Worm (Caenorhabditis elegans) whole organism, L4/young adult: Measurements from ENCODE around the gene dhs-20.

ENCODE experiments used
- W03F9.2 ChIP-seq: fragments of 150-350 bp; optimal IDR thresholded peaks from 2 replicates; lab custom pipeline; 2014; ENCODE audit warnings: missing biosample characterization, missing genetic modification characterization
- dao-5 ChIP-seq: sonication (generic microtip); optimal IDR thresholded peaks from 2 replicates; lab custom pipeline; 2016; ENCODE audit warnings: missing genotype, missing genetic modification characterization, moderate library complexity, missing compliant biosample characterization
- him-1 ChIP-seq: sonication (generic microtip); optimal IDR thresholded peaks from 2 replicates; lab custom pipeline; 2016; ENCODE audit warnings: missing genotype, missing genetic modification reagents, missing genetic modification characterization, missing compliant biosample characterization

The dhs-20 gene

ce11 chrV:11629222-11630026 lies 25.1 kb upstream of the dhs-20 start, which contains the start of gene F35B12.10:
Gene F35B12.10 (minus strand): TSS chrV:11629272.
- TF ChIP-seq him-1 (tag; lab: Kevin White, UChicago) (no peak), W03F9.2 (no peak), dao-5 (tag; lab: Kevin White, UChicago) (no peak)

DNA sequence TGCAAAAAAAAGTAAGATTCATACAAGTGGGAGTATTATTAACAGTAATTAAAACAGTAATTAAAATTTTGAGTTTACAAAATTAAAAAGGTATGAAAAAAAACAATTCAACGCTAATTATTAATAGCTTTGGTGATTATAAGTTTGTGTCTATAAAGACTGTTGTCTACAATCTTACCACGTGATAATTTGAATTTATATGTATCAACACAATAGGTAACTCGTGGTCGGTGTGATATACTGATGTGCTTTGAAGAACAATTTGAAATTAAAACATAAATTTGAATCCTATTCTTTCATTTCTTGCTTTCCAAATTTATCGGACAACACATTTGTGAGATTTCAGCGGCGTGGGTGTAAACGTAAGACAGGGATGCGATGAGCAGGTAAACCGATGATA lies 23.5 kb upstream of the dhs-20 start:
- TF ChIP-seq dao-5 (tag; lab: Kevin White, UChicago) (no peak), him-1 (tag; lab: Kevin White, UChicago) (no peak), W03F9.2 (no peak)

ce11 chrV:11624954-11625353 lies 20.6 kb upstream of the dhs-20 start:
- TF ChIP-seq W03F9.2 (no peak), him-1 (tag; lab: Kevin White, UChicago) (no peak), dao-5 (tag; lab: Kevin White, UChicago) (no peak)

DNA sequence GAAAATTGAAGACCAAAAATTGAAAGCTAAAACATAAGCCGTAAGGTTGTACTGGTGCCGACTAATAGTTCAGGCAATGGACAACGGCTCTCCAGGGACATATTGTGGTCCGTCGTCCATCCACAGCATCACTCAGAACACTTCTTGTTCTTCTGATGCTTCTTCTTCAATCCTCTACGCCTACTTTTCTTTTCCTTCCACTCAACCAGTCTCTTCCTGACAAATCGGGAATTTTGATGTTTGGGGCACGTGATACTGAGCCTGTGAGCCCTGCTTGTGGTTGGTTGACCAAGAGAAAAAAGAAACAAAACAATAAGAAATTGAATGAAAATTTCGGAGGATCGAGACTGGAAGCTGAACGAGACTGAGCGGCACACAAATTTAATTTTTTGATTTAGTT lies 16.9 kb upstream of the dhs-20 start:
- TF ChIP-seq W03F9.2 (no peak), dao-5 (tag; lab: Kevin White, UChicago) (no peak), him-1 (tag; lab: Kevin White, UChicago) (no peak)

- no peak for TF ChIP-seq W03F9.2
- no peak for TF ChIP-seq dao-5 (tag; lab: Kevin White, UChicago)
- TF ChIP-seq him-1 (tag; lab: Kevin White, UChicago), result no peak
These were observed 15.7 kb upstream of the dhs-20 start for ce11 chrV:11620081-11620480.

ce11 chrV:11618173-11618572 lies 13.8 kb upstream of the dhs-20 start, which contains the start of gene glb-15:
Gene glb-15 (minus strand): TSS chrV:11618273.
- TF ChIP-seq him-1 (tag; lab: Kevin White, UChicago) (no peak), dao-5 (tag; lab: Kevin White, UChicago) (no peak), W03F9.2 (no peak)

DNA sequence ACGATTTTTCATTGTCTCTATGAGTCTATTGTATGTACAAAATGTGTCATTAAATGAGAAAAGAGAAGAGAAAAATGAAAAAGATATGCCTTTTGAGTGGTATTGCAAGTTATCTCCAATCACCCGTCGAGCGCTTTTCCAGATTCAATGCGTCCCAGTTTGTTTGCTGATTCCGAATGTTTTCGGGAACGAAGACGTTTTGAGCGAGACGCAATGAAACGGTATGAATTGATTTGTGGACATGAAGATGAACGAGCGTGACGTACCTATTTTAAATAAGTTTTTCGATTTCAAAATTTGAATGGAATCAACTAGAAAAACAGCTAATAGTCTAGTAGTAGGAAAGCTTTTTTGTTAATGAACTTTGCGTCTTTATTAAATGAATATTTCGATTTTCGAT lies 12.4 kb upstream of the dhs-20 start:
- TF ChIP-seq W03F9.2, result no peak
- no peak for TF ChIP-seq him-1 (tag; lab: Kevin White, UChicago)
- TF ChIP-seq dao-5 (tag; lab: Kevin White, UChicago), result no peak

ce11 chrV:11615948-11616681 lies 11.8 kb upstream of the dhs-20 start, which contains the start of gene nlp-24:
Gene nlp-24 (plus strand): TSS chrV:11616376.
- TF ChIP-seq W03F9.2 (no peak), him-1 (tag; lab: Kevin White, UChicago) (no peak), dao-5 (tag; lab: Kevin White, UChicago) (no peak)

- TF ChIP-seq dao-5 (tag; lab: Kevin White, UChicago) (no peak), W03F9.2 (no peak), him-1 (tag; lab: Kevin White, UChicago) (no peak)
These were observed 10.6 kb upstream of the dhs-20 start for ce11 chrV:11614805-11615497.

DNA sequence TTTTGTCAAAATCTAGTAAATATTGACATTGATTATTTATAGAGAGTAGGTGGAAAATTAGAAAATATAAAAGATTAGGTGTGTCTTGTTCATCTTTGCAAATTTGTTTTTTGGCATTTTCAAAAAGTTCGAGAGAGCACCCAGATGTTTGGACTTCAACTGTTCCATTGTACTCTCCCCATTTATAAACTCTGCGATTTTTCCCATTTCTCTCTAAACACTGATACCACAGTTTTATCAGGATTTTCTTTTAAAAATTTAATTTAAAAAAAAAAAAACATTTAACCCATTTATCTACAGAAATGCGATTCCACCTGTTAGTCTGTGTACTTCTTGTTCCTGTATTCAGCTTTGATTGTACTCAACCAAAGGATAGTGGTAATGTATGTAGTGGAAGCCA lies 8.6 kb upstream of the dhs-20 start, which contains the start of gene tag-290:
TSS of gene tag-290 (plus strand) at position 301 of the 400 bp plus-strand sequence.
- TF ChIP-seq him-1 (tag; lab: Kevin White, UChicago), result no peak
- no peak for TF ChIP-seq dao-5 (tag; lab: Kevin White, UChicago)
- no peak for TF ChIP-seq W03F9.2

DNA sequence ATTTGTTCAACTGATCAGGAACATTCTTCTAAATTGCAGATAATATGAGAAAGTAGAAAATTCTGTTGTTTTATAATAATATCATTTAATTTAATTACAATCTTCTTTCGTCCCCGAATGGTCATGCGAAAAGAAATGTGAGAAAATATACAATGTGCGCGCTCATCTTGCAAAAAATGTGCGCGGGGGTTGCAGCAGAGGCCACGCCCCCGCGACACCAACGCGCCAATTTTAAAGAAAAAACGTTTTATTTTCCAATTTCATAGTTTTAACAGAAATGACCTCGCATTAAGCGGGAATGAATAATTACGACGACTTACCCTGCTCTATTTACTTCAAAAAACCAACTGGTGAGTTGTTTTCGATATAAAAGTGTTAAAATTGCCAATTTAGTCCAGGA lies 6.1 kb upstream of the dhs-20 start, which contains the start of gene sas-5:
TSS of gene sas-5 (plus strand) at position 257 of the 400 bp plus-strand sequence.
- peak; percentile 34 for TF ChIP-seq W03F9.2
- no peak for TF ChIP-seq him-1 (tag; lab: Kevin White, UChicago)

DNA sequence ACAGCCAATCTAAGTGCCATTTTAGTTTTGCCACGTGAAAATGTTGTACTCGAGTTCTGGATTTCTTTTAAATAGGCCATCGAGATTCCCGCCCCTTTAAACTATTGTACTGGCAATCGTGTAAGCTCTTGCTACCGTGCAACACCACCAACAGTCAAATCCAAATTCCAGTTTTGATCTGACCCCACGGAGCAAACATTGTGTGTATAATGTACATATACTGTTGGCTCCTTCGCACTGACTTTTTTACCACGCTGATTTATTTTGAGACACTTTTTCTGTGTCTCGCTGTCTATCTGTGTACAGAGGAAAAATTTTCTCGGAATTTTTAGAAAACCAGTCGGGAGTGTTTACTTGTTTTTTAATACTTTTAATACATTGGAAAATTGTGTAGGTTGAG lies 5.7 kb upstream of the dhs-20 start, which contains the start of gene piit-1:
TSS of gene piit-1 (minus strand) at position 101 of the 400 bp plus-strand sequence.
- TF ChIP-seq W03F9.2 (no peak), him-1 (tag; lab: Kevin White, UChicago) (no peak), dao-5 (tag; lab: Kevin White, UChicago) (no peak)

ce11 chrV:11606424-11606823 lies 2.1 kb upstream of the dhs-20 start, which contains the start of gene idpp-16:
Gene idpp-16 (minus strand): TSS chrV:11606524.
- TF ChIP-seq him-1 (tag; lab: Kevin White, UChicago) (no peak), dao-5 (tag; lab: Kevin White, UChicago) (no peak), W03F9.2 (no peak)
